Worm (Caenorhabditis elegans) whole organism, late embryonic: ENCODE measurements around the gene cank-26.

Source experiments
- ceh-30 ChIP-seq: fragments of 150-350 bp; optimal IDR thresholded peaks from 2 replicates; lab custom pipeline; 2014; ENCODE audit warnings: missing biosample characterization, missing genetic modification characterization
- dmd-4 ChIP-seq: sonication (generic microtip); optimal IDR thresholded peaks from 2 replicates; lab custom pipeline; 2016; ENCODE audit warnings: borderline replicate concordance, missing genetic modification characterization, missing compliant biosample characterization
- dve-1 ChIP-seq: sonication (generic microtip); optimal IDR thresholded peaks from 2 replicates; lab custom pipeline; 2017; ENCODE audit warnings: antibody characterized with exemption, mild to moderate bottlenecking, missing genetic modification characterization, missing compliant biosample characterization
- ets-4 ChIP-seq: sonication (generic microtip); optimal IDR thresholded peaks from 2 replicates; lab custom pipeline; 2016; ENCODE audit warnings: missing genetic modification characterization, missing compliant biosample characterization
- fkh-6 ChIP-seq: sonication (generic microtip); optimal IDR thresholded peaks from 2 replicates; lab custom pipeline; 2016; ENCODE audit warnings: missing genetic modification characterization, missing compliant biosample characterization
- nfya-1 ChIP-seq: sonication (generic microtip); optimal IDR thresholded peaks from 2 replicates; lab custom pipeline; 2017; ENCODE audit warnings: missing genetic modification characterization, mild to moderate bottlenecking, missing compliant biosample characterization, antibody characterized with exemption, moderate library complexity
- nhr-11 ChIP-seq: fragments of 150-350 bp; optimal IDR thresholded peaks from 2 replicates; lab custom pipeline; 2014; ENCODE audit warnings: missing biosample characterization, missing genetic modification characterization
- pros-1 ChIP-seq: fragments of 150-350 bp; optimal IDR thresholded peaks from 2 replicates; lab custom pipeline; 2014; ENCODE audit warnings: missing biosample characterization, missing genetic modification reagents, missing genetic modification characterization
- unc-55 ChIP-seq: sonication (generic microtip); optimal IDR thresholded peaks from 2 replicates; lab custom pipeline; 2017; ENCODE audit warnings: missing biosample characterization, missing genetic modification reagents, missing genetic modification characterization
- unc-86 ChIP-seq: sonication (generic microtip); optimal IDR thresholded peaks from 2 replicates; lab custom pipeline; 2016; ENCODE audit warnings: missing genetic modification characterization, missing compliant biosample characterization

ce11 chrII:3975942-3976341 is 1.1 kb upstream of the cank-26 start, which contains the start of gene dos-2:
- no peak for TF ChIP-seq ceh-30
- TF ChIP-seq unc-55, result no peak
- TF ChIP-seq unc-86 (tag; lab: Kevin White, UChicago), result no peak
- no peak for TF ChIP-seq dmd-4 (tag; lab: Kevin White, UChicago)
- TF ChIP-seq nhr-11 (tag; lab: Kevin White, UChicago), result no peak
- no peak for TF ChIP-seq ets-4
- TF ChIP-seq dve-1 (tag; lab: Kevin White, UChicago), result no peak
- no peak for TF ChIP-seq pros-1 (tag; lab: Kevin White, UChicago)
- no peak for TF ChIP-seq fkh-6 (tag; lab: Kevin White, UChicago)
- TF ChIP-seq nfya-1, result no peak
